Fruit fly (Drosophila melanogaster): ENCODE results near the gene sty.

Gene sty

dm6 chr3L:3472786-3473185 lies 48.1 kb upstream of the sty start (continued):
- TF ChIP-seq gt (GFP tag; IDR thresholded peaks at IDR 0.05) (no peak), CG34376 (GFP tag; optimal IDR thresholded peaks at IDR 0.05) (peak; percentile 89), CG10979 (tag; optimal IDR thresholded peaks at IDR 0.05) (peak; percentile 48), CG11504 (tag; optimal IDR thresholded peaks at IDR 0.05) (peak; percentile 78), da (GFP tag; optimal IDR thresholded peaks at IDR 0.05) (no peak), HLH3B (GFP tag; IDR thresholded peaks at IDR 0.05) (peak; percentile 68), CG12299 (tag; optimal IDR thresholded peaks at IDR 0.05) (peak; percentile 88), CG32767 (GFP tag; IDR thresholded peaks at IDR 0.05) (0 out of 2 replicates have a peak, but pooled peaks have one; percentile 57), lbe (GFP tag; optimal IDR thresholded peaks at IDR 0.05) (no peak), Aef1 (GFP tag; IDR thresholded peaks at IDR 0.05) (peak; percentile 49; the same call in 2 of the 3 replicates), CG10565 (GFP tag; optimal IDR thresholded peaks at IDR 0.05) (no peak), CG14965 (GFP tag; optimal IDR thresholded peaks at IDR 0.05; ENCODE audit: borderline replicate concordance) (peak; percentile 19), CG18476 (GFP tag; optimal IDR thresholded peaks at IDR 0.05) (peak; percentile 14), CG18764 (GFP tag; optimal IDR thresholded peaks at IDR 0.05) (no peak), bab2 (GFP tag; optimal IDR thresholded peaks at IDR 0.05) (peak; percentile 44), Oli (tag; optimal IDR thresholded peaks at IDR 0.05) (peak; percentile 63), CG14014 (GFP tag; IDR thresholded peaks at IDR 0.05) (peak; percentile 86), az2 (GFP tag; optimal IDR thresholded peaks at IDR 0.05) (peak; percentile 38), Usf (GFP tag; optimal IDR thresholded peaks at IDR 0.05) (no peak), CG2889 (GFP tag; IDR thresholded peaks at IDR 0.05) (peak; percentile 63; the same call in 1 of the 3 replicates), Nf-YC (tag; optimal IDR thresholded peaks at IDR 0.05) (peak; percentile 66), sug (tag; optimal IDR thresholded peaks at IDR 0.05) (peak; percentile 73), tx (GFP tag; optimal IDR thresholded peaks at IDR 0.05) (peak; percentile 3), CG11398 (GFP tag; optimal IDR thresholded peaks at IDR 0.05) (no peak), tna (GFP tag; IDR thresholded peaks at IDR 0.05; ENCODE audit: partially characterized antibody) (no peak), CG4617 (GFP tag; optimal IDR thresholded peaks at IDR 0.05; ENCODE audit: borderline replicate concordance) (no peak), Max (GFP tag; optimal IDR thresholded peaks at IDR 0.05) (no peak), CG3163 (GFP tag; optimal IDR thresholded peaks at IDR 0.05) (no peak), CG7357 (GFP tag; IDR thresholded peaks at IDR 0.05) (0 out of 3 replicates have a peak, but pooled peaks have one; percentile 26), CG12391 (tag; optimal IDR thresholded peaks at IDR 0.05) (peak; percentile 76), CG42726 (GFP tag; IDR thresholded peaks at IDR 0.05; ENCODE audit: partially characterized antibody) (no peak), bcd (GFP tag; optimal IDR thresholded peaks at IDR 0.05) (peak; percentile 50), tin (GFP tag; optimal IDR thresholded peaks at IDR 0.05) (peak; percentile 41), crol (GFP tag; IDR thresholded peaks at IDR 0.05) (no peak), ash1 (GFP tag; optimal IDR thresholded peaks at IDR 0.05) (peak; percentile 12), CG31224 (GFP tag; IDR thresholded peaks at IDR 0.05) (peak; percentile 62), stc (GFP tag; IDR thresholded peaks at IDR 0.05) (peak; percentile 73), CG32772 (GFP tag; IDR thresholded peaks at IDR 0.05) (0 out of 2 replicates have a peak, but pooled peaks have one; percentile 11), CG1024 (GFP tag; IDR thresholded peaks at IDR 0.05) (0 out of 2 replicates have a peak, but pooled peaks have one; percentile 45), so (GFP tag; IDR thresholded peaks at IDR 0.05) (peak; percentile 80), Bgb (GFP tag; IDR thresholded peaks at IDR 0.05; ENCODE audit: partially characterized antibody) (no peak), CG34422 (GFP tag; IDR thresholded peaks at IDR 0.05) (peak; percentile 57; the same call in 1 of the 3 replicates), CG6683 (GFP tag; optimal IDR thresholded peaks at IDR 0.05) (peak; percentile 82), CG10274 (GFP tag; optimal IDR thresholded peaks at IDR 0.05) (peak; percentile 51), CG18011 (GFP tag; optimal IDR thresholded peaks at IDR 0.05) (peak; percentile 58), Ets65A (GFP tag) (no peak), shn (GFP tag; optimal IDR thresholded peaks at IDR 0.05) (no peak), Rx (GFP tag; IDR thresholded peaks at IDR 0.05) (peak; percentile 69), Blimp-1 (GFP tag; optimal IDR thresholded peaks at IDR 0.05) (peak; percentile 58), CG16779 (GFP tag; IDR thresholded peaks at IDR 0.05) (peak; percentile 81), YL-1 (GFP tag; optimal IDR thresholded peaks at IDR 0.05) (peak; percentile 23)
